Fruit fly (Drosophila melanogaster) whole organism, embryonic: ENCODE data around the gene D.

Experiments used
- BtbVII ChIP-seq: fragments of 200-800 bp; sonication (Bioruptor generic); optimal IDR thresholded peaks from 3 replicates; lab custom pipeline; 2017; ENCODE audit warnings: missing biosample characterization, mild to moderate bottlenecking, missing genetic modification characterization
- CG17829 ChIP-seq: fragments of 200-800 bp; optimal IDR thresholded peaks from 2 replicates; lab custom pipeline; 2019; ENCODE audit warnings: missing biosample characterization, mild to moderate bottlenecking, missing genetic modification characterization, moderate library complexity
- CG7839 ChIP-seq: fragments of 200-800 bp; sonication (Bioruptor generic); optimal IDR thresholded peaks from 3 replicates; lab custom pipeline; 2018; ENCODE audit warnings: missing biosample characterization, mild to moderate bottlenecking, missing genetic modification characterization, moderate library complexity
- Oli ChIP-seq: fragments of 200-800 bp; sonication (Bioruptor generic); optimal IDR thresholded peaks from 2 replicates; lab custom pipeline; 2018; ENCODE audit warnings: missing biosample characterization, mild to moderate bottlenecking, missing genetic modification characterization, moderate library complexity
- bab2 ChIP-seq: fragments of 200-800 bp; sonication (Bioruptor generic); optimal IDR thresholded peaks from 2 replicates; lab custom pipeline; 2016; ENCODE audit warnings: missing biosample characterization, missing genetic modification characterization
- fru ChIP-seq: fragments of >200 bp; optimal IDR thresholded peaks from 2 replicates; lab custom pipeline; 2017
- gro ChIP-seq: fragments of 200-800 bp; sonication (Bioruptor generic); optimal IDR thresholded peaks from 2 replicates; lab custom pipeline; 2016; ENCODE audit warnings: missing biosample characterization, missing genetic modification characterization
- hth ChIP-seq: fragments of >200 bp; optimal IDR thresholded peaks from 2 replicates; lab custom pipeline; 2017; ENCODE audit warnings: inconsistent platforms
- nerfin-2 ChIP-seq: fragments of 200-800 bp; sonication (Bioruptor generic); IDR thresholded peaks from 2 replicates; pipeline ENCODE4 v1.3.6; 2022; ENCODE audit warnings: missing biosample characterization, missing genetic modification characterization; ENCODE audit not compliant: partially characterized antibody
- tna ChIP-seq: fragments of 200-800 bp; sonication (Bioruptor generic); IDR thresholded peaks from 2 replicates; pipeline ENCODE4 v1.3.6; 2022; ENCODE audit warnings: missing biosample characterization, missing genetic modification characterization; ENCODE audit not compliant: partially characterized antibody

dm6 chr3L:14157919-14158541, 20.4 kb downstream of the D start:
- TF ChIP-seq bab2 (GFP tag; lab: Kevin White, UChicago) (no peak), nerfin-2 (no peak), fru (lab: Kevin White, UChicago) (no peak), CG7839 (no peak), Oli (tag; lab: Kevin White, UChicago) (no peak), CG17829 (tag; lab: Kevin White, UChicago) (no peak), BtbVII (GFP tag; lab: Kevin White, UChicago) (no peak), hth (lab: Kevin White, UChicago) (no peak), gro (GFP tag; lab: Kevin White, UChicago) (no peak), tna (GFP tag; lab: Robert Waterston, UW) (no peak)
